Worm (Caenorhabditis elegans) whole organism, L4 larva: ENCODE results near the gene fbxa-52.

ENCODE experiments used
- F49E8.2 ChIP-seq: sonication (generic microtip); optimal IDR thresholded peaks from 2 replicates; lab custom pipeline; 2016; ENCODE audit warnings: missing compliant biosample characterization, mild to moderate bottlenecking, missing genetic modification characterization, borderline replicate concordance
- ceh-28 ChIP-seq: fragments of 150-350 bp; optimal IDR thresholded peaks from 2 replicates; lab custom pipeline; 2014; ENCODE audit warnings: missing biosample characterization, missing genetic modification reagents, missing genetic modification characterization
- unc-62 ChIP-seq, 3 experiments: fragments of 150-350 bp in 1 of 3; sonication (generic microtip); optimal IDR thresholded peaks in 2 of 3; peaks in 1 of 3; 1 replicate in 1 of 3; 2 replicates in 2 of 3; lab custom pipeline; 2014 to 2017; ENCODE audit warnings: missing biosample characterization in 3 of 3, missing genetic modification characterization in 3 of 3, missing genetic modification reagents in 3 of 3, missing genotype in 1 of 3
- zag-1 ChIP-seq: fragments of 150-350 bp; optimal IDR thresholded peaks from 2 replicates; lab custom pipeline; 2014; ENCODE audit warnings: missing biosample characterization, missing genetic modification characterization

fbxa-52 gene

DNA sequence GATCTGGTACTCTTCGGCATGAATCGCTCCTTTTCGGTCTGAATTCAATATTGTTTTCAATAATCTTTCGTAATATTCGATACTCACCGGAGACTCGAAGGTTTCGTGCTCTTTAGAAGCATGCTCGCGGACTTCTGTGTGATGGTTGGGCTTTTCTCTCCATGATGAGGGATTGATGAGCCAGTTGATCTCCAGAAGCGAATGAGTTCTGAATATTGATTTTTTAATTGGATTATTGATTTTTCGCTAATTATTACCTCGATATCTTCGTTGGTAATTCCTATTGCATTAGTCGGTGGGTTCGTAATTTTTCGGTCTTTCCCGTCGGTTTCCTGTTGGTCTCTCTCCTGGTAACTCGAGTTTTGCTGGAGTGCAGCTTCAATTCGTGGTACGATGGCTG lies 45.4 kb downstream of the fbxa-52 start:
- TF ChIP-seq unc-62 (GFP tag; optimal IDR thresholded peaks at IDR 0.05 in 1 of 2; lab: Kevin White, UChicago) (peak in 1 of 2 experiments; percentile 82), unc-62 (tag; optimal IDR thresholded peaks at IDR 0.05; lab: Kevin White, UChicago) (no peak), ceh-28 (tag; lab: Kevin White, UChicago) (peak; percentile 63), zag-1 (tag; lab: Kevin White, UChicago) (no peak)

DNA sequence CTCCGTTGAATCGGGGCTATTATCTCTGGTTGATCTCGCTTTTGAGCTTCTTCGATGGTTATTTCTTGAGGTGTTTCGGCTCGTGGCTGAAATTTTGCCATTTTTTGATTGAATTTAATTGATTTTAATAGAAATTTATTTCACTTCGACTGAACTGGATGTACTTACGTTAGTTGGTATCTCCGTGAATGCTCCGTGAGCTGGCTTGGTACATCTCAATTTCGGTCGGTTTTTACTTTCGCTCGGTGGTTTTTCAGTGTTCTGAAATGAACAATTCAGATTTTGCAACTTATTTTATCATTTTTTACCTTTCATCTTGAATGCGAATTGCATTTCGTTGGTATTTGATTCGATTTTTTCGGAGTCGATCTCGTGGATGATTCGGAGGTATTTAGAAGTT lies 47.5 kb downstream of the fbxa-52 start, which contains the start of gene R09H3.2:
R09H3.2 (minus strand) TSS at position 101 of the 400 bp plus-strand sequence.
- TF ChIP-seq F49E8.2 (tag; lab: Kevin White, UChicago), result no peak
